Worm (Caenorhabditis elegans) whole organism, L1 larva: ENCODE results near the gene emb-1.

Source experiments
- alr-1 ChIP-seq: fragments of 200-800 bp; sonication (Bioruptor generic); optimal IDR thresholded peaks from 2 replicates; lab custom pipeline; 2018; ENCODE audit warnings: borderline replicate concordance, mild to moderate bottlenecking, missing genetic modification characterization, missing compliant biosample characterization
- elt-2 ChIP-seq: sonication (generic microtip); optimal IDR thresholded peaks from 2 replicates; lab custom pipeline; 2016; ENCODE audit warnings: missing genetic modification characterization, mild to moderate bottlenecking, inconsistent platforms, missing compliant biosample characterization, missing genetic modification reagents
- fkh-10 ChIP-seq: sonication (generic microtip); optimal IDR thresholded peaks from 2 replicates; lab custom pipeline; 2017; ENCODE audit warnings: missing biosample characterization, missing genetic modification reagents, missing genetic modification characterization
- fos-1 ChIP-seq: fragments of 150-350 bp; optimal IDR thresholded peaks from 2 replicates; lab custom pipeline; 2014; ENCODE audit warnings: missing biosample characterization, missing genetic modification characterization
- nhr-19 ChIP-seq: fragments of 200-800 bp; sonication (Bioruptor generic); conservative IDR thresholded peaks from 2 replicates; pipeline ENCODE4 v1.3.6; 2022; ENCODE audit warnings: missing genetic modification characterization, missing compliant biosample characterization
- nhr-237 ChIP-seq: fragments of 150-350 bp; optimal IDR thresholded peaks from 2 replicates; lab custom pipeline; 2014; ENCODE audit warnings: missing biosample characterization, missing genetic modification characterization
- rnt-1 ChIP-seq: sonication (generic microtip); optimal IDR thresholded peaks from 2 replicates; lab custom pipeline; 2016; ENCODE audit warnings: mild to moderate bottlenecking, missing genetic modification characterization, moderate library complexity, missing compliant biosample characterization
- snpc-4 ChIP-seq: fragments of 150-350 bp; optimal IDR thresholded peaks from 2 replicates; lab custom pipeline; 2014; ENCODE audit warnings: missing biosample characterization, missing genetic modification characterization
- sox-4 ChIP-seq: sonication (generic microtip); optimal IDR thresholded peaks from 2 replicates; lab custom pipeline; 2016; ENCODE audit warnings: missing genetic modification characterization, missing compliant biosample characterization
- tlp-1 ChIP-seq: fragments of 150-350 bp; optimal IDR thresholded peaks from 2 replicates; lab custom pipeline; 2014; ENCODE audit warnings: missing biosample characterization, missing genetic modification characterization
- unc-30 ChIP-seq: sonication (generic microtip); optimal IDR thresholded peaks from 2 replicates; lab custom pipeline; 2017; ENCODE audit warnings: missing biosample characterization, missing genetic modification characterization
- unc-86 ChIP-seq: sonication (generic microtip); optimal IDR thresholded peaks from 2 replicates; lab custom pipeline; 2016; ENCODE audit warnings: missing genetic modification characterization, missing compliant biosample characterization
- ztf-11 ChIP-seq, 2 experiments: sonication (generic microtip); optimal IDR thresholded peaks; 2 replicates each; lab custom pipeline; 2016 to 2017; ENCODE audit warnings: missing genetic modification characterization in 2 of 2, missing biosample characterization in 1 of 2, missing compliant biosample characterization in 1 of 2

- TF ChIP-seq unc-30 (tag; lab: Kevin White, UChicago) (no peak), tlp-1 (tag; lab: Kevin White, UChicago) (no peak), snpc-4 (tag; lab: Kevin White, UChicago) (no peak), elt-2 (tag; lab: Kevin White, UChicago) (no peak), nhr-19 (no peak), ztf-11 (tag; optimal IDR thresholded peaks at IDR 0.05; lab: Kevin White, UChicago) (no peak), nhr-237 (tag; lab: Kevin White, UChicago) (no peak), fos-1 (tag; lab: Kevin White, UChicago) (no peak), fkh-10 (GFP tag; lab: Kevin White, UChicago) (no peak), rnt-1 (tag; lab: Kevin White, UChicago) (no peak), unc-86 (tag; lab: Kevin White, UChicago) (no peak), alr-1 (no peak), sox-4 (tag; lab: Kevin White, UChicago) (no peak)
Measured at ce11 chrIII:5130654-5131053, 42.6 kb upstream of the emb-1 start.
